Worm (Caenorhabditis elegans) whole organism, L2 larva: Measurements from ENCODE around the gene dgk-5.

Experiments
- C34F6.9 ChIP-seq: fragments of 150-350 bp; optimal IDR thresholded peaks from 2 replicates; lab custom pipeline; 2014; ENCODE audit warnings: missing biosample characterization, missing genetic modification characterization
- ZK546.5 ChIP-seq: sonication (generic microtip); optimal IDR thresholded peaks from 2 replicates; lab custom pipeline; 2017; ENCODE audit warnings: missing biosample characterization, missing genetic modification characterization
- aly-2 ChIP-seq: fragments of 150-350 bp; optimal IDR thresholded peaks from 2 replicates; lab custom pipeline; 2014; ENCODE audit warnings: missing biosample characterization, missing genetic modification characterization
- lsy-2 ChIP-seq, 2 experiments: fragments of 150-350 bp in 1 of 2; sonication (generic microtip) in 1 of 2; optimal IDR thresholded peaks; 2 replicates each; lab custom pipeline; 2014 to 2017; ENCODE audit warnings: missing biosample characterization in 2 of 2, missing genetic modification characterization in 2 of 2
- nhr-11 ChIP-seq: fragments of 150-350 bp; optimal IDR thresholded peaks from 2 replicates; lab custom pipeline; 2014; ENCODE audit warnings: missing biosample characterization, missing genetic modification characterization
- ztf-4 ChIP-seq: fragments of 150-350 bp; optimal IDR thresholded peaks from 2 replicates; lab custom pipeline; 2014; ENCODE audit warnings: missing biosample characterization, missing genetic modification characterization

DNA sequence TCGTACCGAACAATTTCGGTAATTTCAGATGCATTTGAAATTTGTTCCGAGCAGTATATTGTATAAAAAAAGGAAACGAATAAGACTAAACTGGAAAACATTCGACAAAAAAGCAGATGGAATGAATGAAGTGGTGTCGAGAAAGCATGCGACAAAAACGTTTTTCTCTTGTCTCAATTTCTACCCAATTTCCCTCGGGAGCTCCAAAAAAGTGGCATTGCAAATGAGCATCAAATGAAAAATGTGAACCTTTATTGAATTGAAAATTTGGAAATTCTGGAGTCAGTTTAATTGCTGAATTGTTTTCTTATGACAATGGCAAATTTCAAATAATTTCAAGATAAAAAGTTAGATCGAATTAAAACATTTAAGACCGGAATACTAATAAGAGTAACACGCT is 29.3 kb upstream of the dgk-5 start, which contains the start of gene R05G9.5:
- TF ChIP-seq nhr-11 (tag; lab: Kevin White, UChicago) (no peak), C34F6.9 (tag; lab: Kevin White, UChicago) (no peak), ZK546.5 (tag; lab: Kevin White, UChicago) (no peak), aly-2 (tag; lab: Kevin White, UChicago) (no peak), ztf-4 (tag; lab: Kevin White, UChicago) (no peak), lsy-2 (tag; optimal IDR thresholded peaks at IDR 0.05; lab: Kevin White, UChicago) (no peak)
